Worm (Caenorhabditis elegans): ENCODE data around the gene ins-7.

- TF ChIP-seq skn-1 (tag; optimal IDR thresholded peaks at IDR 0.05) (no peak), nhr-90 (tag; optimal IDR thresholded peaks at IDR 0.05; ENCODE audit: poor library complexity) (no peak), lir-3 (tag; optimal IDR thresholded peaks at IDR 0.05; ENCODE audit: poor library complexity) (no peak), egl-27 (tag; optimal IDR thresholded peaks at IDR 0.05) (no peak), unc-62 (GFP tag; optimal IDR thresholded peaks at IDR 0.05) (no peak), nhr-77 (tag; optimal IDR thresholded peaks at IDR 0.05) (no peak)
Observed at ce11 chrIV:9653184-9653583, 29.5 kb downstream of the ins-7 start, which contains the start of gene F58G6.3.
